Worm (Caenorhabditis elegans) whole organism, mixed stage, embryonic: ENCODE data around the gene T22F3.12.

ENCODE experiments used
- blmp-1 ChIP-seq: fragments of 150-350 bp; optimal IDR thresholded peaks from 2 replicates; lab custom pipeline; 2014; ENCODE audit warnings: missing biosample characterization, missing genetic modification characterization
- elt-1 ChIP-seq: sonication (generic microtip); optimal IDR thresholded peaks from 2 replicates; lab custom pipeline; 2017; ENCODE audit warnings: missing genetic modification characterization, mild to moderate bottlenecking, missing compliant biosample characterization, antibody characterized with exemption, moderate library complexity, borderline replicate concordance; ENCODE audit not compliant: insufficient read depth
- elt-3 ChIP-seq: fragments of 150-350 bp; optimal IDR thresholded peaks from 2 replicates; lab custom pipeline; 2014; ENCODE audit warnings: missing biosample characterization, missing genetic modification characterization
- flh-1 ChIP-seq: fragments of 200-800 bp; sonication (Bioruptor generic); optimal IDR thresholded peaks from 2 replicates; lab custom pipeline; 2018; ENCODE audit warnings: mild to moderate bottlenecking, missing genetic modification characterization, moderate library complexity, missing compliant biosample characterization
- hlh-1 ChIP-seq: fragments of 150-350 bp; optimal IDR thresholded peaks from 2 replicates; lab custom pipeline; 2014; ENCODE audit warnings: missing biosample characterization, missing genetic modification reagents, missing genetic modification characterization
- lin-13 ChIP-seq: fragments of 150-350 bp; optimal IDR thresholded peaks from 2 replicates; lab custom pipeline; 2014; ENCODE audit warnings: missing biosample characterization, missing genetic modification characterization
- lin-32 ChIP-seq: fragments of 200-800 bp; sonication (Bioruptor generic); optimal IDR thresholded peaks from 2 replicates; lab custom pipeline; 2018; ENCODE audit warnings: mild to moderate bottlenecking, missing genetic modification characterization, missing compliant biosample characterization
- mep-1 ChIP-seq: fragments of 150-350 bp; optimal IDR thresholded peaks from 2 replicates; lab custom pipeline; 2017; ENCODE audit warnings: missing biosample characterization, missing genetic modification reagents, missing genetic modification characterization, inconsistent platforms
- nhr-2 ChIP-seq: fragments of 150-350 bp; optimal IDR thresholded peaks from 2 replicates; lab custom pipeline; 2014; ENCODE audit warnings: missing biosample characterization, missing genetic modification characterization
- nhr-237 ChIP-seq: fragments of 150-350 bp; optimal IDR thresholded peaks from 2 replicates; lab custom pipeline; 2014; ENCODE audit warnings: missing biosample characterization, missing genetic modification characterization
- pha-4 ChIP-seq: fragments of 150-350 bp; optimal IDR thresholded peaks from 2 replicates; lab custom pipeline; 2018; ENCODE audit warnings: missing biosample characterization, missing genetic modification reagents, missing genetic modification characterization
- tbx-8 ChIP-seq: fragments of 200-800 bp; sonication (Bioruptor generic); optimal IDR thresholded peaks from 2 replicates; lab custom pipeline; 2018; ENCODE audit warnings: mild to moderate bottlenecking, missing genetic modification characterization, moderate library complexity, missing compliant biosample characterization
- unc-120 ChIP-seq: sonication (generic microtip); optimal IDR thresholded peaks from 2 replicates; lab custom pipeline; 2017; ENCODE audit warnings: missing genetic modification characterization, missing compliant biosample characterization; ENCODE audit not compliant: poor library complexity, severe bottlenecking
- unc-62 ChIP-seq: fragments of 150-350 bp; optimal IDR thresholded peaks from 2 replicates; lab custom pipeline; 2014; ENCODE audit warnings: missing biosample characterization, missing genetic modification reagents, missing genetic modification characterization
- zip-8 ChIP-seq: fragments of 150-350 bp; optimal IDR thresholded peaks from 2 replicates; lab custom pipeline; 2014; ENCODE audit warnings: missing biosample characterization, missing genetic modification characterization

The T22F3.12 gene

ce11 chrV:3546517-3546916, 45.5 kb downstream of the T22F3.12 start, which contains the start of gene srbc-68:
Gene srbc-68, minus strand, starts transcription at chrV:3546617.
- TF ChIP-seq unc-120 (tag; lab: Kevin White, UChicago) = no peak
- no peak for TF ChIP-seq elt-3
- TF ChIP-seq mep-1 (tag; lab: Kevin White, UChicago) = no peak
- TF ChIP-seq unc-62 (GFP tag; lab: Kevin White, UChicago) = no peak
- TF ChIP-seq elt-1 (tag; lab: Kevin White, UChicago) = no peak
- no peak for TF ChIP-seq lin-13 (tag; lab: Kevin White, UChicago)
- TF ChIP-seq blmp-1 = no peak
- no peak for TF ChIP-seq hlh-1
- TF ChIP-seq zip-8 (tag; lab: Kevin White, UChicago) = no peak

ce11 chrV:3543344-3543743, 48.7 kb downstream of the T22F3.12 start, which contains the start of gene nhr-222:
Gene nhr-222, minus strand, starts transcription at chrV:3543444.
- TF ChIP-seq lin-13 (tag; lab: Kevin White, UChicago) = no peak
- no peak for TF ChIP-seq unc-62 (GFP tag; lab: Kevin White, UChicago)
- no peak for TF ChIP-seq flh-1 (GFP tag; lab: Kevin White, UChicago)
- no peak for TF ChIP-seq tbx-8 (GFP tag; lab: Kevin White, UChicago)
- no peak for TF ChIP-seq pha-4 (tag; lab: Kevin White, UChicago)
- no peak for TF ChIP-seq unc-120 (tag; lab: Kevin White, UChicago)

DNA sequence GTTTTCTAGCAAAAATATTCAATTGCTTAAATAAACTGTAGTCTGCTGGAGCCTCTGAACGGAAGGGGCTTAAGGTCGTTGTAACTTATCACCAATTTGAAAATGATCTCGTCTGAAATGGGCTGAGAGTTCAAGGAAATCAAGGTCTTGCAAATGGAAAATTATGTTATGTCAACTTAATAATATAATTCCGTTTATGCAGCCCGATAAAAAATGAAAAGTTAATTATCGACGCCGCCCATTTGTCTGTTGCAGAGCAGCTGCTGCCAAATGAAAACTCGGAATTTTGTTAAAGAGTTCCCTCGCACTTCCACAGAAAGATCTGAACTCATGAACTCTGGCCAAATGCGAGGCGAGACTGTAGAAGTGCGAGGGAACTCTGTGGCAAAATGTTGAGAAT, 50.9 kb downstream of the T22F3.12 start, which contains the start of gene srbc-67:
Gene srbc-67 (minus strand): TSS at position 101 of the 400 bp plus-strand sequence.
- no peak for TF ChIP-seq lin-32 (GFP tag; lab: Kevin White, UChicago)
- no peak for TF ChIP-seq unc-120 (tag; lab: Kevin White, UChicago)
- no peak for TF ChIP-seq nhr-2 (tag; lab: Kevin White, UChicago)
- TF ChIP-seq nhr-237 (tag; lab: Kevin White, UChicago) = no peak
